Worm (Caenorhabditis elegans) whole organism, L2 larva: ENCODE data around the gene pqn-83.

Source experiments
- C34F6.9 ChIP-seq: fragments of 150-350 bp; optimal IDR thresholded peaks from 2 replicates; lab custom pipeline; 2014; ENCODE audit warnings: missing biosample characterization, missing genetic modification characterization
- F13H6.1 ChIP-seq: sonication (generic microtip); optimal IDR thresholded peaks from 2 replicates; lab custom pipeline; 2016; ENCODE audit warnings: missing genetic modification characterization, missing compliant biosample characterization
- R02D3.7 ChIP-seq: fragments of 150-350 bp; optimal IDR thresholded peaks from 2 replicates; lab custom pipeline; 2014; ENCODE audit warnings: missing biosample characterization, missing genetic modification characterization
- Y55F3AM.14 ChIP-seq: fragments of 200-800 bp; sonication (Bioruptor generic); optimal IDR thresholded peaks from 2 replicates; lab custom pipeline; 2018; ENCODE audit warnings: mild to moderate bottlenecking, missing genetic modification characterization, missing compliant biosample characterization
- ZK546.5 ChIP-seq: sonication (generic microtip); optimal IDR thresholded peaks from 2 replicates; lab custom pipeline; 2017; ENCODE audit warnings: missing biosample characterization, missing genetic modification characterization
- alr-1 ChIP-seq: fragments of 150-350 bp; optimal IDR thresholded peaks from 2 replicates; lab custom pipeline; 2014; ENCODE audit warnings: missing biosample characterization, missing genetic modification characterization
- aly-2 ChIP-seq: fragments of 150-350 bp; optimal IDR thresholded peaks from 2 replicates; lab custom pipeline; 2014; ENCODE audit warnings: missing biosample characterization, missing genetic modification characterization
- ama-1 ChIP-seq: fragments of 150-350 bp; optimal IDR thresholded peaks from 2 replicates; lab custom pipeline; 2018; ENCODE audit warnings: inconsistent platforms
- blmp-1 ChIP-seq: sonication (generic microtip); optimal IDR thresholded peaks from 2 replicates; lab custom pipeline; 2017; ENCODE audit warnings: missing genetic modification characterization, mild to moderate bottlenecking, missing compliant biosample characterization, antibody characterized with exemption, moderate library complexity; ENCODE audit not compliant: insufficient read depth
- ceh-16 ChIP-seq: fragments of 150-350 bp; optimal IDR thresholded peaks from 2 replicates; lab custom pipeline; 2014; ENCODE audit warnings: missing biosample characterization, missing genetic modification characterization
- ceh-82 ChIP-seq: fragments of 150-350 bp; optimal IDR thresholded peaks from 2 replicates; lab custom pipeline; 2014; ENCODE audit warnings: missing biosample characterization, missing genetic modification characterization
- crh-2 ChIP-seq: sonication (generic microtip); optimal IDR thresholded peaks from 2 replicates; lab custom pipeline; 2017; ENCODE audit warnings: missing biosample characterization, missing genetic modification characterization
- dmd-4 ChIP-seq: sonication (generic microtip); optimal IDR thresholded peaks from 2 replicates; lab custom pipeline; 2017; ENCODE audit warnings: missing biosample characterization, missing genetic modification characterization
- egl-27 ChIP-seq: sonication (generic microtip); optimal IDR thresholded peaks from 3 replicates; lab custom pipeline; 2017; ENCODE audit warnings: missing biosample characterization, missing genetic modification reagents, missing genetic modification characterization
- elt-1 ChIP-seq: fragments of 150-350 bp; optimal IDR thresholded peaks from 2 replicates; lab custom pipeline; 2014; ENCODE audit warnings: missing biosample characterization, missing genetic modification characterization
- elt-3 ChIP-seq: sonication (generic microtip); optimal IDR thresholded peaks from 2 replicates; lab custom pipeline; 2017; ENCODE audit warnings: missing biosample characterization, missing genetic modification characterization
- fos-1 ChIP-seq: fragments of 150-350 bp; optimal IDR thresholded peaks from 2 replicates; lab custom pipeline; 2014; ENCODE audit warnings: missing biosample characterization, missing genetic modification characterization
- gmeb-1 ChIP-seq: fragments of 150-350 bp; optimal IDR thresholded peaks from 2 replicates; lab custom pipeline; 2014; ENCODE audit warnings: missing biosample characterization, missing genetic modification characterization
- lin-11 ChIP-seq: fragments of 150-350 bp; sonication (generic microtip); optimal IDR thresholded peaks from 2 replicates; lab custom pipeline; 2014; ENCODE audit warnings: missing biosample characterization, missing genetic modification characterization, inconsistent platforms, mixed read lengths
- lin-13 ChIP-seq: fragments of 150-350 bp; optimal IDR thresholded peaks from 2 replicates; lab custom pipeline; 2014; ENCODE audit warnings: missing biosample characterization, missing genetic modification reagents, missing genetic modification characterization
- lin-39 ChIP-seq: fragments of 150-350 bp; optimal IDR thresholded peaks from 2 replicates; lab custom pipeline; 2014; ENCODE audit warnings: missing biosample characterization, missing genetic modification reagents, missing genetic modification characterization
- lsy-2 ChIP-seq, 2 experiments: fragments of 150-350 bp in 1 of 2; sonication (generic microtip) in 1 of 2; optimal IDR thresholded peaks; 2 replicates each; lab custom pipeline; 2014 to 2017; ENCODE audit warnings: missing biosample characterization in 2 of 2, missing genetic modification characterization in 2 of 2
- mab-5 ChIP-seq: fragments of 150-350 bp; optimal IDR thresholded peaks from 2 replicates; lab custom pipeline; 2014; ENCODE audit warnings: missing biosample characterization, missing genetic modification characterization
- mbf-1 ChIP-seq: sonication (generic microtip); optimal IDR thresholded peaks from 2 replicates; lab custom pipeline; 2017; ENCODE audit warnings: missing biosample characterization, missing genetic modification characterization
- mdl-1 ChIP-seq, 2 experiments: fragments of 150-350 bp in 1 of 2; sonication (generic microtip) in 1 of 2; optimal IDR thresholded peaks; 2 replicates each; lab custom pipeline; 2017; ENCODE audit warnings: missing biosample characterization in 2 of 2, missing genetic modification characterization in 2 of 2
- nhr-10 ChIP-seq: sonication (generic microtip); optimal IDR thresholded peaks from 2 replicates; lab custom pipeline; 2017; ENCODE audit warnings: missing biosample characterization, missing genetic modification characterization
- nhr-12 ChIP-seq: fragments of 150-350 bp; optimal IDR thresholded peaks from 2 replicates; lab custom pipeline; 2014; ENCODE audit warnings: missing biosample characterization, missing genetic modification characterization
- nhr-129 ChIP-seq: fragments of 150-350 bp; optimal IDR thresholded peaks from 2 replicates; lab custom pipeline; 2014; ENCODE audit warnings: missing biosample characterization, missing genetic modification characterization
- nhr-21 ChIP-seq: fragments of 150-350 bp; optimal IDR thresholded peaks from 2 replicates; lab custom pipeline; 2014; ENCODE audit warnings: missing biosample characterization, missing genetic modification characterization
- nhr-237 ChIP-seq: fragments of 150-350 bp; optimal IDR thresholded peaks from 2 replicates; lab custom pipeline; 2014; ENCODE audit warnings: missing biosample characterization, missing genetic modification characterization
- nhr-25 ChIP-seq: fragments of 150-350 bp; sonication (generic microtip); optimal IDR thresholded peaks from 3 replicates; lab custom pipeline; 2014; ENCODE audit warnings: missing biosample characterization, missing genetic modification characterization
- nhr-6 ChIP-seq: fragments of 150-350 bp; optimal IDR thresholded peaks from 2 replicates; lab custom pipeline; 2014; ENCODE audit warnings: missing biosample characterization, missing genetic modification characterization
- nhr-77 ChIP-seq: fragments of 150-350 bp; optimal IDR thresholded peaks from 2 replicates; lab custom pipeline; 2014; ENCODE audit warnings: missing biosample characterization, missing genetic modification characterization
- peb-1 ChIP-seq: fragments of 150-350 bp; optimal IDR thresholded peaks from 2 replicates; lab custom pipeline; 2014; ENCODE audit warnings: missing biosample characterization, missing genetic modification characterization
- sem-4 ChIP-seq: fragments of 150-350 bp; optimal IDR thresholded peaks from 2 replicates; lab custom pipeline; 2014; ENCODE audit warnings: missing biosample characterization, missing genetic modification reagents, missing genetic modification characterization
- skn-1 ChIP-seq: sonication (generic microtip); optimal IDR thresholded peaks from 2 replicates; lab custom pipeline; 2017; ENCODE audit warnings: missing biosample characterization, missing genetic modification characterization
- sma-3 ChIP-seq: sonication (generic microtip); optimal IDR thresholded peaks from 2 replicates; lab custom pipeline; 2016; ENCODE audit warnings: missing genetic modification reagents, missing genetic modification characterization, missing compliant biosample characterization
- sma-9 ChIP-seq, 2 experiments: fragments of 150-350 bp in 1 of 2; sonication (generic microtip) in 1 of 2; optimal IDR thresholded peaks; 2 replicates each; lab custom pipeline; 2014 to 2016; ENCODE audit warnings: missing genetic modification characterization in 2 of 2, mild to moderate bottlenecking in 1 of 2, missing biosample characterization in 1 of 2, missing compliant biosample characterization in 1 of 2, missing genetic modification reagents in 1 of 2, moderate library complexity in 1 of 2
- snpc-4 ChIP-seq: fragments of 150-350 bp; optimal IDR thresholded peaks from 2 replicates; lab custom pipeline; 2014; ENCODE audit warnings: missing biosample characterization, missing genetic modification characterization
- unc-39 ChIP-seq: fragments of 150-350 bp; optimal IDR thresholded peaks from 2 replicates; lab custom pipeline; 2014; ENCODE audit warnings: missing biosample characterization, missing genetic modification characterization
- unc-55 ChIP-seq: fragments of 150-350 bp; sonication (generic microtip); optimal IDR thresholded peaks from 3 replicates; lab custom pipeline; 2014; ENCODE audit warnings: missing biosample characterization, missing genetic modification reagents, missing genetic modification characterization
- unc-62 ChIP-seq: fragments of 150-350 bp; optimal IDR thresholded peaks from 2 replicates; lab custom pipeline; 2014; ENCODE audit warnings: missing biosample characterization, missing genetic modification reagents, missing genetic modification characterization
- zag-1 ChIP-seq: fragments of 150-350 bp; optimal IDR thresholded peaks from 2 replicates; lab custom pipeline; 2014; ENCODE audit warnings: missing biosample characterization, missing genetic modification characterization
- ztf-1 ChIP-seq: fragments of 200-800 bp; sonication (Bioruptor generic); conservative IDR thresholded peaks from 2 replicates; pipeline ENCODE4 v1.3.6; 2022; ENCODE audit warnings: missing genetic modification characterization, missing compliant biosample characterization
- ztf-11 ChIP-seq: sonication (generic microtip); optimal IDR thresholded peaks from 2 replicates; lab custom pipeline; 2017; ENCODE audit warnings: missing biosample characterization, missing genetic modification characterization
- ztf-4 ChIP-seq: fragments of 150-350 bp; optimal IDR thresholded peaks from 2 replicates; lab custom pipeline; 2014; ENCODE audit warnings: missing biosample characterization, missing genetic modification characterization

pqn-83 gene

ce11 chrIII:13105911-13106310 lies 6.7 kb upstream of the pqn-83 start:
- TF ChIP-seq lin-39 (tag; lab: Kevin White, UChicago) (no peak), ceh-82 (tag; lab: Kevin White, UChicago) (no peak), unc-62 (GFP tag; lab: Kevin White, UChicago) (no peak), fos-1 (peak; percentile 62), unc-55 (GFP tag; lab: Kevin White, UChicago) (peak; percentile 87), snpc-4 (tag; lab: Kevin White, UChicago) (no peak), nhr-237 (tag; lab: Kevin White, UChicago) (no peak), peb-1 (tag; lab: Kevin White, UChicago) (no peak), ztf-11 (tag; lab: Kevin White, UChicago) (no peak), Y55F3AM.14 (GFP tag; lab: Kevin White, UChicago) (no peak), ceh-16 (tag; lab: Kevin White, UChicago) (no peak), ztf-4 (tag; lab: Kevin White, UChicago) (no peak), zag-1 (no peak), unc-39 (no peak), egl-27 (tag; lab: Kevin White, UChicago) (no peak), nhr-25 (tag; lab: Kevin White, UChicago) (no peak), gmeb-1 (tag; lab: Kevin White, UChicago) (peak; percentile 20), mbf-1 (tag; lab: Kevin White, UChicago) (no peak), nhr-10 (tag; lab: Kevin White, UChicago) (no peak), lin-11 (no peak), F13H6.1 (tag; lab: Kevin White, UChicago) (peak; percentile 42), mab-5 (tag; lab: Kevin White, UChicago) (no peak), sma-9 (GFP tag; optimal IDR thresholded peaks at IDR 0.05; lab: Kevin White, UChicago) (no peak), sma-9 (tag; optimal IDR thresholded peaks at IDR 0.05; lab: Kevin White, UChicago) (no peak), ztf-1 (GFP tag; lab: Robert Waterston, UW) (no peak), nhr-21 (no peak), crh-2 (tag; lab: Kevin White, UChicago) (peak; percentile 68), lin-13 (GFP tag; lab: Kevin White, UChicago) (peak; percentile 47), nhr-129 (tag; lab: Kevin White, UChicago) (peak; percentile 71), mdl-1 (tag; optimal IDR thresholded peaks at IDR 0.05; lab: Kevin White, UChicago) (no peak), nhr-6 (tag; lab: Kevin White, UChicago) (no peak), aly-2 (tag; lab: Kevin White, UChicago) (no peak), C34F6.9 (peak; percentile 59), alr-1 (no peak), sma-3 (no peak), sem-4 (tag; lab: Kevin White, UChicago) (peak; percentile 67), elt-1 (tag; lab: Kevin White, UChicago) (no peak), skn-1 (tag; lab: Kevin White, UChicago) (no peak), lsy-2 (tag; optimal IDR thresholded peaks at IDR 0.05; lab: Kevin White, UChicago) (peak in 1 of 2 experiments; percentile 61), blmp-1 (tag; lab: Kevin White, UChicago) (no peak), dmd-4 (tag; lab: Kevin White, UChicago) (no peak), ama-1 (no peak), elt-3 (no peak), nhr-12 (no peak), nhr-77 (no peak), ZK546.5 (tag; lab: Kevin White, UChicago) (no peak)

- TF ChIP-seq lin-11 (no peak), snpc-4 (tag; lab: Kevin White, UChicago) (no peak), C34F6.9 (no peak), skn-1 (tag; lab: Kevin White, UChicago) (no peak), mab-5 (tag; lab: Kevin White, UChicago) (no peak), lin-39 (tag; lab: Kevin White, UChicago) (no peak), unc-55 (GFP tag; lab: Kevin White, UChicago) (no peak), egl-27 (tag; lab: Kevin White, UChicago) (no peak), elt-3 (no peak), R02D3.7 (tag; lab: Kevin White, UChicago) (no peak), elt-1 (tag; lab: Kevin White, UChicago) (no peak), ztf-1 (GFP tag; lab: Robert Waterston, UW) (no peak), sma-3 (no peak)
Measured at ce11 chrIII:13105497-13105896, 6.2 kb upstream of the pqn-83 start.
